Worm (Caenorhabditis elegans): ENCODE data around the gene F19B10.13.

The F19B10.13 gene

ce11 chrII:3617512-3617911 lies 44.6 kb upstream of the F19B10.13 start, which contains the start of gene F40E12.1:
Gene F40E12.1, plus strand, starts transcription at chrII:3617812.
- TF ChIP-seq ceh-88 (GFP tag; IDR thresholded peaks at IDR 0.05) (no peak), zip-4 (GFP tag; optimal IDR thresholded peaks at IDR 0.05) (no peak), zag-1 (tag; optimal IDR thresholded peaks at IDR 0.05) (no peak), egl-13 (tag; optimal IDR thresholded peaks at IDR 0.05) (no peak), lin-35 (GFP tag; optimal IDR thresholded peaks at IDR 0.05) (no peak), nhr-85 (tag) (no peak), ztf-4 (tag; optimal IDR thresholded peaks at IDR 0.05) (no peak), grh-1 (GFP tag; IDR thresholded peaks at IDR 0.05) (no peak)

ce11 chrII:3620862-3621261 lies 41.2 kb upstream of the F19B10.13 start:
- TF ChIP-seq nhr-90 (tag; optimal IDR thresholded peaks at IDR 0.05; ENCODE audit: poor library complexity), result no peak
- no peak for TF ChIP-seq ztf-4 (tag; optimal IDR thresholded peaks at IDR 0.05)

- TF ChIP-seq lir-3 (tag; optimal IDR thresholded peaks at IDR 0.05; ENCODE audit: poor library complexity), result no peak
- no peak for TF ChIP-seq unc-62 (GFP tag; optimal IDR thresholded peaks at IDR 0.05)
- TF ChIP-seq lsy-2 (tag; optimal IDR thresholded peaks at IDR 0.05), result no peak
- TF ChIP-seq sptf-1 (tag; optimal IDR thresholded peaks at IDR 0.05), result no peak
- TF ChIP-seq irx-1 (tag; optimal IDR thresholded peaks at IDR 0.05), result no peak
- TF ChIP-seq tbx-2 (tag; optimal IDR thresholded peaks at IDR 0.05), result no peak
- TF ChIP-seq sox-4 (tag; optimal IDR thresholded peaks at IDR 0.05), result no peak
- no peak for TF ChIP-seq nhr-90 (tag; optimal IDR thresholded peaks at IDR 0.05; ENCODE audit: poor library complexity)
- TF ChIP-seq lin-14 (GFP tag; optimal IDR thresholded peaks at IDR 0.05), result no peak
These were observed 40.1 kb upstream of the F19B10.13 start, which contains the start of gene M151.7 for ce11 chrII:3622014-3622413. Gene M151.7, plus strand, starts transcription at chrII:3622314.

- TF ChIP-seq vab-15 (tag; optimal IDR thresholded peaks at IDR 0.05) (no peak), jun-1 (tag; optimal IDR thresholded peaks at IDR 0.05) (no peak), mdl-1 (tag; optimal IDR thresholded peaks at IDR 0.05) (no peak), lin-14 (GFP tag; optimal IDR thresholded peaks at IDR 0.05) (no peak), mef-2 (tag; optimal IDR thresholded peaks at IDR 0.05) (no peak), mab-9 (GFP tag; IDR thresholded peaks at IDR 0.05) (no peak), nhr-47 (tag; optimal IDR thresholded peaks at IDR 0.05) (no peak), F16B12.6 (tag; optimal IDR thresholded peaks at IDR 0.05) (no peak), hlh-17 (GFP tag; optimal IDR thresholded peaks at IDR 0.05; ENCODE audit: borderline replicate concordance) (no peak), fkh-10 (GFP tag; optimal IDR thresholded peaks at IDR 0.05) (no peak), pax-3 (tag; optimal IDR thresholded peaks at IDR 0.05) (no peak), zip-4 (GFP tag; optimal IDR thresholded peaks at IDR 0.05) (no peak), zag-1 (tag; optimal IDR thresholded peaks at IDR 0.05) (no peak), nhr-28 (tag; optimal IDR thresholded peaks at IDR 0.05) (no peak), fos-1 (tag; optimal IDR thresholded peaks at IDR 0.05) (no peak), irx-1 (tag; optimal IDR thresholded peaks at IDR 0.05) (no peak), ceh-90 (tag; optimal IDR thresholded peaks at IDR 0.05) (no peak)
These were observed 35.2 kb upstream of the F19B10.13 start, which contains the start of gene M151.3 for ce11 chrII:3626872-3627271. Gene M151.3, plus strand, starts transcription at chrII:3627172.

- TF ChIP-seq unc-130 (tag; optimal IDR thresholded peaks at IDR 0.05), result no peak
- TF ChIP-seq isw-1 (GFP tag; IDR thresholded peaks at IDR 0.05), result no peak
- TF ChIP-seq C34B4.2 (tag; optimal IDR thresholded peaks at IDR 0.05), result no peak
- no peak for TF ChIP-seq pag-3 (tag; optimal IDR thresholded peaks at IDR 0.05; ENCODE audit: borderline replicate concordance, insufficient read depth)
- TF ChIP-seq lin-14 (GFP tag; optimal IDR thresholded peaks at IDR 0.05), result no peak
- no peak for TF ChIP-seq mdl-1 (tag; optimal IDR thresholded peaks at IDR 0.05)
- TF ChIP-seq unc-62 (GFP tag; optimal IDR thresholded peaks at IDR 0.05), result no peak
- no peak for TF ChIP-seq nhr-71 (tag; optimal IDR thresholded peaks at IDR 0.05)
- no peak for TF ChIP-seq lir-3 (tag; optimal IDR thresholded peaks at IDR 0.05; ENCODE audit: poor library complexity)
- no peak for TF ChIP-seq nhr-237 (tag; optimal IDR thresholded peaks at IDR 0.05)
- TF ChIP-seq elt-3 (tag; optimal IDR thresholded peaks at IDR 0.05), result no peak
These were observed 31.3 kb upstream of the F19B10.13 start, which contains the start of gene M151.2 for ce11 chrII:3630810-3631209. Gene M151.2, plus strand, starts transcription at chrII:3631110.
